4 worm cellular contexts compared by ENCODE assay signal in the genomic region with DNA sequence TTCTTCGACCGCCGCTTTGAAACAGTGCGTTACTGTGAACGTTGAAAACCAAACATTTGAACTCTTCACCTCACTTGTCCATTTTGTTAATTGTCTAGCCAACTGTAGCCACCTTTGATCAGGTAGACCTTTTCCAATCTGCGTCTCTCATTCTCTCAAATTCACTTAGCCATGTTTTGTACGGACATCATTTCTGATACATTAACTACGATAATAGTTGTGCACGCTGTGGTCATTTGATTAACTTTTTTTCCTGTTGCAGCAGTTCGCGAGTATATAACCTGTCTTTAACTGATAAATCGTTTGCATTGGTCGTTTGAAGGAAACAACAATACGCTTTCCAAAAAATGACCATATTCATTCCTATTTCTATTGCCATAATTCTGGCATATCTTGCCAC.
TF ChIP-seq lines count a peak whose summit lies in the region.

A gene (plus strand): TSS at position 190 of the 400 bp plus-strand sequence.

TF ChIP-seq in whole organism, L1 larva, 84 proteins besides CTCF, POLR2A, EP300 and RAD21:
- TF ChIP-seq elt-3 (tag; optimal IDR thresholded peaks at IDR 0.05; lab: Kevin White, UChicago) (peak in 1 of 6 experiments; percentile 16), nhr-85 (tag; lab: Kevin White, UChicago) (peak; percentile 8), blmp-1 (tag; optimal IDR thresholded peaks at IDR 0.05; lab: Kevin White, UChicago) (peak; percentile 7), lin-15B (tag; optimal IDR thresholded peaks at IDR 0.05; lab: Kevin White, UChicago) (no peak), nhr-20 (tag; optimal IDR thresholded peaks at IDR 0.05; lab: Kevin White, UChicago) (peak; percentile 52), nhr-71 (tag; optimal IDR thresholded peaks at IDR 0.05; lab: Kevin White, UChicago) (peak; percentile 22), lin-14 (GFP tag; optimal IDR thresholded peaks at IDR 0.05; lab: Kevin White, UChicago) (peak; percentile 11), elt-2 (tag; optimal IDR thresholded peaks at IDR 0.05; lab: Kevin White, UChicago) (peak; percentile 17), xbp-1 (tag; optimal IDR thresholded peaks at IDR 0.05; lab: Kevin White, UChicago) (no peak), snu-23 (GFP tag; optimal IDR thresholded peaks at IDR 0.05; lab: Kevin White, UChicago) (peak; percentile 17)
TF ChIP-seq in whole organism, L1 larva: peak in this region for 8.

TF ChIP-seq in whole organism, L2 larva, 48 proteins besides CTCF, POLR2A, EP300 and RAD21:
- TF ChIP-seq nhr-129 (tag; optimal IDR thresholded peaks at IDR 0.05; lab: Kevin White, UChicago), result peak; percentile 34
- TF ChIP-seq dmd-4 (tag; optimal IDR thresholded peaks at IDR 0.05; lab: Kevin White, UChicago), result no peak
- no peak for TF ChIP-seq unc-62 (GFP tag; optimal IDR thresholded peaks at IDR 0.05; lab: Kevin White, UChicago)
- no peak for TF ChIP-seq lin-39 (tag; optimal IDR thresholded peaks at IDR 0.05; lab: Kevin White, UChicago)
- peak; percentile 28 for TF ChIP-seq crh-2 (tag; optimal IDR thresholded peaks at IDR 0.05; lab: Kevin White, UChicago)
- TF ChIP-seq sma-9 (GFP tag; optimal IDR thresholded peaks at IDR 0.05; lab: Kevin White, UChicago), result peak; percentile 24
- no peak for TF ChIP-seq sma-9 (tag; optimal IDR thresholded peaks at IDR 0.05; lab: Kevin White, UChicago)
- no peak for TF ChIP-seq ZK546.5 (tag; optimal IDR thresholded peaks at IDR 0.05; lab: Kevin White, UChicago)
- no peak for TF ChIP-seq unc-39 (tag; optimal IDR thresholded peaks at IDR 0.05; lab: Kevin White, UChicago)
- TF ChIP-seq sma-3 (GFP tag; optimal IDR thresholded peaks at IDR 0.05; lab: Kevin White, UChicago), result no peak
- TF ChIP-seq peb-1 (tag; optimal IDR thresholded peaks at IDR 0.05; lab: Kevin White, UChicago), result no peak
- no peak for TF ChIP-seq blmp-1 (tag; optimal IDR thresholded peaks at IDR 0.05; lab: Kevin White, UChicago; ENCODE audit: insufficient read depth)
- no peak for TF ChIP-seq lin-11 (tag; optimal IDR thresholded peaks at IDR 0.05; lab: Kevin White, UChicago)
- TF ChIP-seq snpc-4 (tag; optimal IDR thresholded peaks at IDR 0.05; lab: Kevin White, UChicago), result no peak
- TF ChIP-seq aly-2 (tag; optimal IDR thresholded peaks at IDR 0.05; lab: Kevin White, UChicago), result no peak
- no peak for TF ChIP-seq zag-1 (tag; optimal IDR thresholded peaks at IDR 0.05; lab: Kevin White, UChicago)
- TF ChIP-seq elt-1 (tag; optimal IDR thresholded peaks at IDR 0.05; lab: Kevin White, UChicago), result no peak
- TF ChIP-seq nhr-77 (tag; optimal IDR thresholded peaks at IDR 0.05; lab: Kevin White, UChicago), result no peak
- no peak for TF ChIP-seq alr-1 (tag; optimal IDR thresholded peaks at IDR 0.05; lab: Kevin White, UChicago)
- TF ChIP-seq gmeb-1 (tag; optimal IDR thresholded peaks at IDR 0.05; lab: Kevin White, UChicago), result peak; percentile 23
- TF ChIP-seq R02D3.7 (tag; optimal IDR thresholded peaks at IDR 0.05; lab: Kevin White, UChicago), result no peak
- no peak for TF ChIP-seq nhr-10 (tag; optimal IDR thresholded peaks at IDR 0.05; lab: Kevin White, UChicago)
- TF ChIP-seq ztf-4 (tag; optimal IDR thresholded peaks at IDR 0.05; lab: Kevin White, UChicago), result no peak
- no peak for TF ChIP-seq ceh-16 (tag; optimal IDR thresholded peaks at IDR 0.05; lab: Kevin White, UChicago)
- TF ChIP-seq C34F6.9 (tag; optimal IDR thresholded peaks at IDR 0.05; lab: Kevin White, UChicago), result no peak
- TF ChIP-seq nhr-6 (tag; optimal IDR thresholded peaks at IDR 0.05; lab: Kevin White, UChicago), result no peak
- no peak for TF ChIP-seq mbf-1 (tag; optimal IDR thresholded peaks at IDR 0.05; lab: Kevin White, UChicago)

TF ChIP-seq in whole organism, L3 larva, 47 proteins besides CTCF, POLR2A, EP300 and RAD21:
- TF ChIP-seq elt-2 (tag; optimal IDR thresholded peaks at IDR 0.05; lab: Kevin White, UChicago) (peak; percentile 17), pqm-1 (tag; optimal IDR thresholded peaks at IDR 0.05; lab: Kevin White, UChicago) (peak; percentile 18), snpc-4 (tag; optimal IDR thresholded peaks at IDR 0.05; lab: Kevin White, UChicago) (no peak)

TF ChIP-seq in whole organism, L4 larva, 104 proteins besides CTCF, POLR2A, EP300 and RAD21:
- TF ChIP-seq sdz-12 (GFP tag; optimal IDR thresholded peaks at IDR 0.05; lab: Kevin White, UChicago) (no peak), dpl-1 (GFP tag; optimal IDR thresholded peaks at IDR 0.05; lab: Kevin White, UChicago) (no peak), nhr-77 (tag; optimal IDR thresholded peaks at IDR 0.05; lab: Kevin White, UChicago) (peak; percentile 92), daf-16 (GFP tag; optimal IDR thresholded peaks at IDR 0.05; lab: Kevin White, UChicago) (no peak), daf-16 (tag; optimal IDR thresholded peaks at IDR 0.05; lab: Kevin White, UChicago) (peak; percentile 69), dmd-6 (GFP tag; IDR thresholded peaks at IDR 0.05; lab: Robert Waterston, UW) (peak; percentile 41), hlh-11 (tag; optimal IDR thresholded peaks at IDR 0.05; lab: Kevin White, UChicago) (peak; percentile 57), nhr-28 (tag; optimal IDR thresholded peaks at IDR 0.05; lab: Kevin White, UChicago) (peak; percentile 99), unc-62 (GFP tag; optimal IDR thresholded peaks at IDR 0.05 in 1 of 2; lab: Kevin White, UChicago) (peak in 1 of 2 experiments; percentile 58), unc-62 (tag; optimal IDR thresholded peaks at IDR 0.05; lab: Kevin White, UChicago) (no peak), skn-1 (tag; optimal IDR thresholded peaks at IDR 0.05; lab: Kevin White, UChicago) (no peak), Y105C5A.15 (GFP tag; IDR thresholded peaks at IDR 0.05; lab: Robert Waterston, UW) (no peak), ZK546.5 (tag; optimal IDR thresholded peaks at IDR 0.05; lab: Kevin White, UChicago) (no peak), lin-29 (GFP tag; IDR thresholded peaks at IDR 0.05; lab: Robert Waterston, UW) (no peak), mdt-29 (GFP tag; IDR thresholded peaks at IDR 0.05; lab: Robert Waterston, UW) (no peak), snpc-1.2 (GFP tag; IDR thresholded peaks at IDR 0.05; lab: Robert Waterston, UW) (no peak), dve-1 (tag; optimal IDR thresholded peaks at IDR 0.05; lab: Kevin White, UChicago; ENCODE audit: insufficient read depth) (peak; percentile 15), ceh-82 (tag; optimal IDR thresholded peaks at IDR 0.05; lab: Kevin White, UChicago) (no peak), nhr-10 (tag; optimal IDR thresholded peaks at IDR 0.05; lab: Kevin White, UChicago) (no peak), php-3 (GFP tag; IDR thresholded peaks at IDR 0.05; lab: Robert Waterston, UW) (0 out of 2 replicates have a peak, but pooled peaks have one; percentile 43), hif-1 (tag; optimal IDR thresholded peaks at IDR 0.05; lab: Kevin White, UChicago) (no peak), hlh-30 (tag; optimal IDR thresholded peaks at IDR 0.05; lab: Kevin White, UChicago; ENCODE audit: insufficient read depth) (peak; percentile 52), aha-1 (tag; lab: Kevin White, UChicago) (peak; percentile 32), lin-39 (tag; optimal IDR thresholded peaks at IDR 0.05; lab: Kevin White, UChicago) (no peak), nhr-6 (tag; optimal IDR thresholded peaks at IDR 0.05; lab: Kevin White, UChicago) (peak; percentile 7), mdl-1 (tag; optimal IDR thresholded peaks at IDR 0.05; lab: Kevin White, UChicago) (peak in 1 of 2 experiments; percentile 49)
TF ChIP-seq in whole organism, L4 larva: peak in this region for 12.
